Worm (Caenorhabditis elegans) whole organism, L4 larva: ENCODE data around the gene C26D10.7.

ENCODE experiments used
- Y75B8A.6 ChIP-seq: fragments of 200-800 bp; sonication (Bioruptor generic); IDR thresholded peaks from 2 replicates; pipeline ENCODE4 v1.3.6; 2022; ENCODE audit warnings: missing genetic modification reagents, missing genetic modification characterization, missing compliant biosample characterization
- ama-1 ChIP-seq: fragments of 150-350 bp; optimal IDR thresholded peaks from 2 replicates; lab custom pipeline; 2014; ENCODE audit warnings: inconsistent platforms, mixed read lengths
- attf-4 ChIP-seq: sonication (generic microtip); optimal IDR thresholded peaks from 3 replicates; lab custom pipeline; 2017; ENCODE audit warnings: missing biosample characterization, missing genetic modification characterization
- ceh-32 ChIP-seq: sonication (generic microtip); optimal IDR thresholded peaks from 2 replicates; lab custom pipeline; 2016; ENCODE audit warnings: mild to moderate bottlenecking, missing genetic modification characterization, missing compliant biosample characterization; ENCODE audit not compliant: poor library complexity
- daf-12 ChIP-seq: fragments of 150-350 bp; optimal IDR thresholded peaks from 2 replicates; lab custom pipeline; 2014; ENCODE audit warnings: missing biosample characterization, missing genetic modification reagents, missing genetic modification characterization
- daf-8 ChIP-seq: fragments of 200-800 bp; sonication (Bioruptor generic); IDR thresholded peaks from 2 replicates; pipeline ENCODE4 v1.3.6; 2022; ENCODE audit warnings: missing genetic modification characterization, missing compliant biosample characterization
- dmd-6 ChIP-seq: fragments of 200-800 bp; sonication (Bioruptor generic); IDR thresholded peaks from 2 replicates; pipeline ENCODE4 v1.3.6; 2022; ENCODE audit warnings: missing genetic modification reagents, missing genetic modification characterization, missing compliant biosample characterization
- dpl-1 ChIP-seq: fragments of 150-350 bp; optimal IDR thresholded peaks from 2 replicates; lab custom pipeline; 2014; ENCODE audit warnings: missing biosample characterization, missing genetic modification reagents, missing genetic modification characterization
- egl-43 ChIP-seq: fragments of 200-800 bp; sonication (Bioruptor generic); IDR thresholded peaks from 2 replicates; pipeline ENCODE4 v1.3.6; 2022; ENCODE audit warnings: missing genetic modification reagents, missing genetic modification characterization, missing compliant biosample characterization
- fkh-10 ChIP-seq: fragments of 150-350 bp; optimal IDR thresholded peaks from 2 replicates; lab custom pipeline; 2014; ENCODE audit warnings: missing biosample characterization, missing genetic modification reagents, missing genetic modification characterization
- fos-1 ChIP-seq: fragments of 150-350 bp; optimal IDR thresholded peaks from 2 replicates; lab custom pipeline; 2014; ENCODE audit warnings: missing biosample characterization, missing genetic modification characterization
- hif-1 ChIP-seq, 2 experiments: sonication (generic microtip); optimal IDR thresholded peaks; 2 replicates each; lab custom pipeline; 2016 to 2017; ENCODE audit warnings: missing compliant biosample characterization in 2 of 2, missing genetic modification characterization in 2 of 2, missing genetic modification reagents in 2 of 2, missing genotype in 2 of 2, mild to moderate bottlenecking in 1 of 2
- hlh-11 ChIP-seq: fragments of 200-800 bp; sonication (Bioruptor generic); optimal IDR thresholded peaks from 2 replicates; lab custom pipeline; 2018; ENCODE audit warnings: mild to moderate bottlenecking, missing genetic modification characterization, missing compliant biosample characterization
- hlh-30 ChIP-seq: sonication (generic microtip); optimal IDR thresholded peaks from 2 replicates; lab custom pipeline; 2017; ENCODE audit warnings: antibody characterized with exemption, mild to moderate bottlenecking, missing genetic modification characterization, missing compliant biosample characterization; ENCODE audit not compliant: insufficient read depth
- lin-1 ChIP-seq: fragments of 200-800 bp; sonication (Bioruptor generic); IDR thresholded peaks from 2 replicates; pipeline ENCODE4 v1.3.6; 2022; ENCODE audit warnings: missing genetic modification reagents, missing genetic modification characterization, missing compliant biosample characterization
- lin-13 ChIP-seq: fragments of 150-350 bp; optimal IDR thresholded peaks from 2 replicates; lab custom pipeline; 2014; ENCODE audit warnings: missing biosample characterization, missing genetic modification reagents, missing genetic modification characterization
- lin-29 ChIP-seq: fragments of 200-800 bp; sonication (Bioruptor generic); IDR thresholded peaks from 2 replicates; pipeline ENCODE4 v1.3.6; 2022; ENCODE audit warnings: missing genetic modification reagents, missing genetic modification characterization, missing compliant biosample characterization
- lsy-2 ChIP-seq, 2 experiments: fragments of 150-350 bp in 1 of 2; sonication (generic microtip) in 1 of 2; optimal IDR thresholded peaks; 2 replicates each; lab custom pipeline; 2014 to 2017; ENCODE audit warnings: missing biosample characterization in 2 of 2, missing genetic modification characterization in 2 of 2
- madf-5 ChIP-seq, 2 experiments: fragments of 200-800 bp; sonication (Bioruptor generic); IDR thresholded peaks; 2 replicates each; pipeline ENCODE4 v1.3.6; 2022; ENCODE audit warnings: missing compliant biosample characterization in 2 of 2, missing genetic modification characterization in 2 of 2
- mdl-1 ChIP-seq, 2 experiments: fragments of 150-350 bp in 1 of 2; sonication (generic microtip) in 1 of 2; optimal IDR thresholded peaks; 2 replicates each; lab custom pipeline; 2014 to 2017; ENCODE audit warnings: missing biosample characterization in 2 of 2, missing genetic modification characterization in 2 of 2
- mdt-29 ChIP-seq: fragments of 200-800 bp; sonication (Bioruptor generic); IDR thresholded peaks from 2 replicates; pipeline ENCODE4 v1.3.6; 2022; ENCODE audit warnings: missing genetic modification reagents, missing genetic modification characterization, missing compliant biosample characterization
- nhr-10 ChIP-seq: fragments of 150-350 bp; optimal IDR thresholded peaks from 2 replicates; lab custom pipeline; 2014; ENCODE audit warnings: missing biosample characterization, missing genetic modification characterization
- nhr-102 ChIP-seq: sonication (generic microtip); optimal IDR thresholded peaks from 2 replicates; lab custom pipeline; 2016; ENCODE audit warnings: mild to moderate bottlenecking, missing genetic modification characterization, moderate library complexity, missing compliant biosample characterization
- nhr-111 ChIP-seq: fragments of 200-800 bp; sonication (Bioruptor generic); optimal IDR thresholded peaks from 2 replicates; lab custom pipeline; 2018; ENCODE audit warnings: mild to moderate bottlenecking, missing genetic modification characterization, missing compliant biosample characterization
- nhr-25 ChIP-seq: sonication (generic microtip); optimal IDR thresholded peaks from 2 replicates; lab custom pipeline; 2017; ENCODE audit warnings: missing genetic modification characterization, mild to moderate bottlenecking, missing compliant biosample characterization, antibody characterized with exemption, moderate library complexity, borderline replicate concordance; ENCODE audit not compliant: insufficient read depth
- nhr-28 ChIP-seq: fragments of 150-350 bp; optimal IDR thresholded peaks from 2 replicates; lab custom pipeline; 2014; ENCODE audit warnings: missing biosample characterization, missing genetic modification characterization
- nhr-48 ChIP-seq: sonication (generic microtip); optimal IDR thresholded peaks from 2 replicates; lab custom pipeline; 2016; ENCODE audit warnings: mild to moderate bottlenecking, missing genetic modification characterization, missing compliant biosample characterization
- saeg-2 ChIP-seq: fragments of 200-800 bp; sonication (Bioruptor generic); IDR thresholded peaks from 2 replicates; pipeline ENCODE4 v1.3.6; 2022; ENCODE audit warnings: missing genetic modification reagents, missing genetic modification characterization, missing compliant biosample characterization
- spr-3 ChIP-seq: fragments of 200-800 bp; sonication (Bioruptor generic); optimal IDR thresholded peaks from 2 replicates; lab custom pipeline; 2018; ENCODE audit warnings: mild to moderate bottlenecking, missing genetic modification characterization, missing compliant biosample characterization
- tag-97 ChIP-seq: fragments of 200-800 bp; sonication (Bioruptor generic); IDR thresholded peaks from 2 replicates; pipeline ENCODE4 v1.3.6; 2022; ENCODE audit warnings: missing genetic modification characterization, missing compliant biosample characterization
- unc-39 ChIP-seq: sonication (generic microtip); optimal IDR thresholded peaks from 2 replicates; lab custom pipeline; 2017; ENCODE audit warnings: missing biosample characterization, missing genetic modification characterization
- unc-62 ChIP-seq, 3 experiments: fragments of 150-350 bp in 1 of 3; sonication (generic microtip); optimal IDR thresholded peaks in 2 of 3; peaks in 1 of 3; 1 replicate in 1 of 3; 2 replicates in 2 of 3; lab custom pipeline; 2014 to 2017; ENCODE audit warnings: missing biosample characterization in 3 of 3, missing genetic modification characterization in 3 of 3, missing genetic modification reagents in 3 of 3, missing genotype in 1 of 3
- zfp-3 ChIP-seq: fragments of 200-800 bp; sonication (Bioruptor generic); conservative IDR thresholded peaks from 2 replicates; pipeline ENCODE4 v1.3.6; 2022; ENCODE audit warnings: missing genetic modification reagents, missing genetic modification characterization, missing compliant biosample characterization
- zip-11 ChIP-seq: fragments of 200-800 bp; sonication (Bioruptor generic); IDR thresholded peaks from 2 replicates; pipeline ENCODE4 v1.3.6; 2022; ENCODE audit warnings: missing genetic modification characterization, missing compliant biosample characterization
- ztf-7 ChIP-seq: fragments of 150-350 bp; optimal IDR thresholded peaks from 2 replicates; lab custom pipeline; 2014; ENCODE audit warnings: missing biosample characterization, missing genetic modification characterization

C26D10.7 gene

ce11 chrII:8360453-8360852, 26.7 kb downstream of the C26D10.7 start, which contains the start of gene M195.2:
M195.2 (plus strand) TSS chrII:8360753.
- TF ChIP-seq dmd-6 (no peak), ama-1 (lab: Kevin White, UChicago) (no peak), attf-4 (tag; lab: Kevin White, UChicago) (no peak), unc-62 (GFP tag; optimal IDR thresholded peaks at IDR 0.05 in 1 of 2; lab: Kevin White, UChicago) (peak in 1 of 2 experiments; percentile 60), unc-62 (tag; optimal IDR thresholded peaks at IDR 0.05; lab: Kevin White, UChicago) (no peak), nhr-25 (tag; lab: Kevin White, UChicago) (no peak), mdl-1 (tag; optimal IDR thresholded peaks at IDR 0.05; lab: Kevin White, UChicago) (no peak), fos-1 (tag; lab: Kevin White, UChicago) (no peak)

DNA sequence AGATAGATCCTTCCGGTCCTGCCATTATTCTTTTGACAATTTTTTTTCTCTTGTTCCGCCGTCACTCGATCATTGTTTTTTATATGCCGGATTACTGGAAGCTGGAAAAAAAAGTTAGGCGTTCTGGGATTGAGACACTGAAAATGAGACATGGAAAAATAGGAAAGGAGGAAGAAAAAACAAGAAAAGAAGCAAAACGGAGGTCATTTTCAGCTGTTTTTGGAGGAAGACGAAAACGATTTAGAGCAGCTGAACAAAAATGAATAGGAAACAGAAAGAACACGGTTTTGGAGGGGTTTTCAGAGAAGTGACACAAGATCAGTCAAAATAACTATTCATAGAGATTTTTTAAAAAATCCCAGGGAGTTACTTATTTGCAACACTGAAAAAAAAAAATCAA, 35.3 kb downstream of the C26D10.7 start, which contains the start of gene amt-3:
Gene amt-3 (minus strand): TSS at position 101 of the 400 bp plus-strand sequence.
- TF ChIP-seq lsy-2 (tag; optimal IDR thresholded peaks at IDR 0.05; lab: Kevin White, UChicago) (no peak), nhr-102 (tag; lab: Kevin White, UChicago) (no peak), nhr-28 (tag; lab: Kevin White, UChicago) (no peak), dpl-1 (no peak), Y75B8A.6 (GFP tag; lab: Robert Waterston, UW) (no peak), nhr-10 (tag; lab: Kevin White, UChicago) (no peak), lin-13 (GFP tag; lab: Kevin White, UChicago) (no peak), hlh-30 (tag; lab: Kevin White, UChicago) (no peak), nhr-111 (GFP tag; lab: Kevin White, UChicago) (no peak), saeg-2 (GFP tag; lab: Robert Waterston, UW) (no peak), egl-43 (GFP tag; lab: Robert Waterston, UW) (no peak), tag-97 (GFP tag; lab: Robert Waterston, UW) (no peak), ztf-7 (tag; lab: Kevin White, UChicago) (no peak), spr-3 (GFP tag; lab: Kevin White, UChicago) (no peak), daf-12 (tag; lab: Kevin White, UChicago) (no peak)

- TF ChIP-seq fkh-10 (peak; percentile 58), zip-11 (GFP tag; lab: Robert Waterston, UW) (no peak)
- TF ChIP-seq, all 104 proteins: peak for 1
Measured at ce11 chrII:8370194-8370593, 36.5 kb downstream of the C26D10.7 start.

DNA sequence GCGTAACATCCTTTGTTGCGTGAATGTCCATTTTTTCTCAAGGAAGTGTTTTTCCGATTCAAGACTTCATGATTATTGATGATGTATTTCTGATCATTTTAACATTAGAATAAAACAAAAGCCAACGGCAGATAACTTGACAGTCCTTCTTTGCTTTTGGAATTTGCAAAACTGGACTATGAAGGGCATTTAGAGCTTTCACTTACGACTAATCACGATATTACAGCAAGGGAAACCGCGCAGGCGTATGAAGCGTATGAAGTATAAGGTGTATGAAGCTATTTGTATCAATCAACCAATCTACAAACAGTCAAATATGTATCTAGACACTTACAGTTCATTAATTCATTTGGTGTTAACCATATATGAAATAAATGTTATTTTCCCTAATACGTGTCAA, 44.0 kb downstream of the C26D10.7 start:
- TF ChIP-seq ceh-32 (tag; lab: Kevin White, UChicago) (no peak), unc-62 (GFP tag; optimal IDR thresholded peaks at IDR 0.05 in 1 of 2; lab: Kevin White, UChicago) (peak in 1 of 2 experiments; percentile 94), unc-62 (tag; optimal IDR thresholded peaks at IDR 0.05; lab: Kevin White, UChicago) (no peak)

DNA sequence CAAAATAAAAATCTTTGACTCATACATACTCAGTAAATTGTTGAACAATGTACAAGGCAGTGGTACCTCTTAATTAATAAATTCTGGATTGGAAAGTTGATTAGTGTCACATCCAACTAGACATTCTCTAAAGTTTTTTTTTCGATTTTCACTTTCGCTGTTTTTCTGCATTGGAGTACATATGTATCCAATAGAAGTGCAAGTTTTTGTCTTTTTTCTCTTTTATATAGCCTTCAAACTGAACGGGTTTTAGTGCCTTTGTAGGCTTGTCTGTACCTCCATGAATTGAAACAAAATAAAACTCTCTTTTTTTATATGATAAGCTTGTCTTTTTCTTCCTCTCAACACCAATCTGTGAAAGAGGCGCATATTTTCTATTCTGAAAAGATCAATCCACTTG, 46.4 kb downstream of the C26D10.7 start:
- TF ChIP-seq daf-8 (GFP tag; lab: Robert Waterston, UW), result no peak
- no peak for TF ChIP-seq hif-1 (tag; optimal IDR thresholded peaks at IDR 0.05; lab: Kevin White, UChicago)
- no peak for TF ChIP-seq fkh-10
- no peak for TF ChIP-seq lin-1 (GFP tag; lab: Robert Waterston, UW)
- no peak for TF ChIP-seq mdt-29 (GFP tag; lab: Robert Waterston, UW)
- no peak for TF ChIP-seq nhr-10 (tag; lab: Kevin White, UChicago)
- TF ChIP-seq zfp-3 (GFP tag; lab: Robert Waterston, UW), result no peak
- no peak for TF ChIP-seq unc-39 (tag; lab: Kevin White, UChicago)
- peak; percentile 44 for TF ChIP-seq nhr-28 (tag; lab: Kevin White, UChicago)
- TF ChIP-seq lsy-2 (tag; optimal IDR thresholded peaks at IDR 0.05; lab: Kevin White, UChicago), result no peak
- peak; percentile 85 for TF ChIP-seq nhr-48 (tag; lab: Kevin White, UChicago)
- TF ChIP-seq hlh-11 (tag; lab: Kevin White, UChicago), result peak; percentile 1
- TF ChIP-seq lin-29 (GFP tag; lab: Robert Waterston, UW), result no peak
- TF ChIP-seq ceh-32 (tag; lab: Kevin White, UChicago), result no peak
- TF ChIP-seq madf-5 (GFP tag; IDR thresholded peaks at IDR 0.05; lab: Robert Waterston, UW), result no peak
- peak in 1 of 2 experiments; percentile 17 for TF ChIP-seq mdl-1 (tag; optimal IDR thresholded peaks at IDR 0.05; lab: Kevin White, UChicago)
